Fruit fly (Drosophila melanogaster) whole organism, prepupa: ENCODE data around the gene dx.
A peak's percentile ranks its signal among the peaks of the same experiment; 100 is the strongest.

ENCODE experiments used
- Blimp-1 ChIP-seq: fragments of 200-800 bp; sonication (Bioruptor generic); optimal IDR thresholded peaks from 3 replicates; lab custom pipeline; 2017; ENCODE audit warnings: missing biosample characterization, missing genetic modification characterization, mild to moderate bottlenecking, moderate library complexity, missing genetic modification reagents
- CG10631 ChIP-seq: fragments of 200-800 bp; sonication (Bioruptor generic); optimal IDR thresholded peaks from 2 replicates; lab custom pipeline; 2016; ENCODE audit warnings: missing biosample characterization, missing genetic modification characterization
- CG10669 ChIP-seq: fragments of 200-800 bp; sonication (Bioruptor generic); optimal IDR thresholded peaks from 3 replicates; lab custom pipeline; 2018; ENCODE audit warnings: missing biosample characterization, mild to moderate bottlenecking, missing genetic modification characterization, moderate library complexity
- CG11294 ChIP-seq: fragments of 200-800 bp; sonication (Bioruptor generic); IDR thresholded peaks from 2 replicates; pipeline ENCODE4 v1.3.6; 2022; ENCODE audit warnings: missing biosample characterization, missing genetic modification characterization
- CG11762 ChIP-seq: fragments of 200-800 bp; sonication (Bioruptor generic); optimal IDR thresholded peaks from 3 replicates; lab custom pipeline; 2016; ENCODE audit warnings: missing biosample characterization, missing genetic modification characterization; ENCODE audit not compliant: insufficient read depth
- CG11902 ChIP-seq: fragments of 200-800 bp; sonication (Bioruptor generic); optimal IDR thresholded peaks from 3 replicates; lab custom pipeline; 2016; ENCODE audit warnings: missing biosample characterization, missing genetic modification characterization
- CG15336 ChIP-seq: fragments of 200-800 bp; sonication (Bioruptor generic); IDR thresholded peaks from 2 replicates; pipeline ENCODE4 v1.3.6; 2022; ENCODE audit warnings: missing biosample characterization, missing genetic modification characterization
- CG1621 ChIP-seq: fragments of 200-800 bp; sonication (Bioruptor generic); optimal IDR thresholded peaks from 3 replicates; lab custom pipeline; 2018; ENCODE audit warnings: missing biosample characterization, mild to moderate bottlenecking, missing genetic modification characterization
- CG16779 ChIP-seq: fragments of 200-800 bp; sonication (Bioruptor generic); optimal IDR thresholded peaks from 3 replicates; lab custom pipeline; 2017; ENCODE audit warnings: missing biosample characterization, mild to moderate bottlenecking, missing genetic modification characterization
- CG3032 ChIP-seq: fragments of 200-800 bp; optimal IDR thresholded peaks from 2 replicates; lab custom pipeline; 2019; ENCODE audit warnings: missing biosample characterization, mild to moderate bottlenecking, missing genetic modification characterization, moderate library complexity
- CG31627 ChIP-seq: fragments of 200-800 bp; sonication (Bioruptor generic); optimal IDR thresholded peaks from 3 replicates; lab custom pipeline; 2016; ENCODE audit warnings: missing biosample characterization, missing genetic modification characterization
- CG32006 ChIP-seq: fragments of 200-800 bp; sonication (Bioruptor generic); optimal IDR thresholded peaks from 3 replicates; lab custom pipeline; 2017; ENCODE audit warnings: missing biosample characterization, mild to moderate bottlenecking, missing genetic modification characterization
- CG3919 ChIP-seq: fragments of 200-800 bp; sonication (Bioruptor generic); optimal IDR thresholded peaks from 3 replicates; lab custom pipeline; 2016; ENCODE audit warnings: missing biosample characterization, missing genetic modification characterization
- CG6163 ChIP-seq: fragments of 200-800 bp; sonication (Bioruptor generic); IDR thresholded peaks from 3 replicates; pipeline ENCODE4 v1.3.6; 2022; ENCODE audit warnings: missing biosample characterization, missing genetic modification characterization
- CG6792 ChIP-seq: fragments of 200-800 bp; sonication (Bioruptor generic); optimal IDR thresholded peaks from 3 replicates; lab custom pipeline; 2016; ENCODE audit warnings: missing biosample characterization, missing genetic modification characterization
- CG6808 ChIP-seq: fragments of 200-800 bp; sonication (Bioruptor generic); optimal IDR thresholded peaks from 3 replicates; lab custom pipeline; 2017; ENCODE audit warnings: missing biosample characterization, missing genetic modification characterization, mild to moderate bottlenecking, moderate library complexity, missing genetic modification reagents
- CG6854 ChIP-seq: fragments of 200-800 bp; sonication (Bioruptor generic); optimal IDR thresholded peaks from 2 replicates; lab custom pipeline; 2017; ENCODE audit warnings: missing biosample characterization, mild to moderate bottlenecking, missing genetic modification characterization
- CG7368 ChIP-seq: fragments of 200-800 bp; sonication (Bioruptor generic); optimal IDR thresholded peaks from 3 replicates; lab custom pipeline; 2016; ENCODE audit warnings: missing biosample characterization, missing genetic modification characterization
- CG8119 ChIP-seq: fragments of 200-800 bp; sonication (Bioruptor generic); IDR thresholded peaks from 3 replicates; pipeline ENCODE4 v1.3.6; 2022; ENCODE audit warnings: missing biosample characterization, missing genetic modification characterization
- CG8632 ChIP-seq: fragments of 200-800 bp; sonication (Bioruptor generic); optimal IDR thresholded peaks from 3 replicates; lab custom pipeline; 2016; ENCODE audit warnings: missing biosample characterization, missing genetic modification characterization
- Eip75B ChIP-seq: fragments of 200-800 bp; sonication (Bioruptor generic); optimal IDR thresholded peaks from 3 replicates; lab custom pipeline; 2016; ENCODE audit warnings: missing biosample characterization, missing genetic modification characterization
- Eip93F ChIP-seq: fragments of 200-800 bp; sonication (Bioruptor generic); optimal IDR thresholded peaks from 2 replicates; lab custom pipeline; 2016; ENCODE audit warnings: missing biosample characterization, mild to moderate bottlenecking, missing genetic modification characterization
- Ets21C ChIP-seq: fragments of 200-800 bp; sonication (Bioruptor generic); optimal IDR thresholded peaks from 3 replicates; lab custom pipeline; 2016; ENCODE audit warnings: missing biosample characterization, missing genetic modification characterization
- Ets96B ChIP-seq: fragments of 200-800 bp; optimal IDR thresholded peaks from 2 replicates; lab custom pipeline; 2019; ENCODE audit warnings: missing biosample characterization, mild to moderate bottlenecking, missing genetic modification characterization, moderate library complexity
- Gug ChIP-seq: fragments of 200-800 bp; sonication (Bioruptor generic); IDR thresholded peaks from 2 replicates; pipeline ENCODE4 v1.3.6; 2022; ENCODE audit warnings: missing biosample characterization, missing genetic modification characterization
- Hr38 ChIP-seq: sonication (Bioruptor generic); optimal IDR thresholded peaks from 2 replicates; lab custom pipeline; 2016; ENCODE audit warnings: missing biosample characterization, missing genetic modification characterization
- Hr39 ChIP-seq: fragments of 200-800 bp; sonication (Bioruptor generic); optimal IDR thresholded peaks from 2 replicates; lab custom pipeline; 2016; ENCODE audit warnings: missing biosample characterization, missing genetic modification characterization
- Hr4 ChIP-seq: fragments of 200-800 bp; sonication (Bioruptor generic); optimal IDR thresholded peaks from 3 replicates; lab custom pipeline; 2016; ENCODE audit warnings: missing biosample characterization, missing genetic modification characterization
- Lpt ChIP-seq: fragments of 200-800 bp; sonication (Bioruptor generic); optimal IDR thresholded peaks from 3 replicates; lab custom pipeline; 2016; ENCODE audit warnings: missing biosample characterization, missing genetic modification characterization
- Met ChIP-seq: fragments of 200-800 bp; sonication (Bioruptor generic); optimal IDR thresholded peaks from 3 replicates; lab custom pipeline; 2016; ENCODE audit warnings: missing biosample characterization, missing genetic modification characterization
- OdsH ChIP-seq: fragments of 200-800 bp; sonication (Bioruptor generic); optimal IDR thresholded peaks from 3 replicates; lab custom pipeline; 2016; ENCODE audit warnings: missing biosample characterization, missing genetic modification characterization
- Smox ChIP-seq: fragments of 200-800 bp; sonication (Bioruptor generic); optimal IDR thresholded peaks from 3 replicates; lab custom pipeline; 2016; ENCODE audit warnings: missing biosample characterization, missing genetic modification characterization
- Sox102F ChIP-seq: fragments of 200-800 bp; sonication (Bioruptor generic); optimal IDR thresholded peaks from 2 replicates; lab custom pipeline; 2016; ENCODE audit warnings: missing biosample characterization, mild to moderate bottlenecking, missing genetic modification characterization
- Sox14 ChIP-seq: fragments of 200-800 bp; sonication (Bioruptor generic); optimal IDR thresholded peaks from 3 replicates; lab custom pipeline; 2016; ENCODE audit warnings: missing biosample characterization, missing genetic modification characterization
- Sox15 ChIP-seq: fragments of 200-800 bp; sonication (Bioruptor generic); optimal IDR thresholded peaks from 3 replicates; lab custom pipeline; 2016; ENCODE audit warnings: missing biosample characterization, missing genetic modification characterization
- achi ChIP-seq: fragments of 200-800 bp; sonication (Bioruptor generic); optimal IDR thresholded peaks from 3 replicates; lab custom pipeline; 2016; ENCODE audit warnings: missing biosample characterization, missing genetic modification characterization
- acj6 ChIP-seq: fragments of 200-800 bp; sonication (Bioruptor generic); optimal IDR thresholded peaks from 3 replicates; lab custom pipeline; 2016; ENCODE audit warnings: missing biosample characterization, missing genetic modification characterization
- cyc ChIP-seq: fragments of 200-800 bp; sonication (Bioruptor generic); optimal IDR thresholded peaks from 3 replicates; lab custom pipeline; 2016; ENCODE audit warnings: missing biosample characterization, missing genetic modification characterization
- dac ChIP-seq: fragments of 200-800 bp; sonication (Bioruptor generic); optimal IDR thresholded peaks from 2 replicates; lab custom pipeline; 2017; ENCODE audit warnings: missing biosample characterization, mild to moderate bottlenecking, missing genetic modification characterization
- dsx ChIP-seq: fragments of 200-800 bp; optimal IDR thresholded peaks from 3 replicates; lab custom pipeline; 2019; ENCODE audit warnings: missing biosample characterization, mild to moderate bottlenecking, missing genetic modification characterization, moderate library complexity; ENCODE audit not compliant: poor library complexity, severe bottlenecking
- eg ChIP-seq: fragments of 200-800 bp; sonication (Bioruptor generic); IDR thresholded peaks from 3 replicates; pipeline ENCODE4 v1.3.6; 2022; ENCODE audit warnings: missing biosample characterization, missing genetic modification characterization
- esn ChIP-seq: fragments of 200-800 bp; sonication (Bioruptor generic); optimal IDR thresholded peaks from 2 replicates; lab custom pipeline; 2016; ENCODE audit warnings: missing biosample characterization, mild to moderate bottlenecking, missing genetic modification characterization, moderate library complexity
- fd59A ChIP-seq: fragments of 200-800 bp; sonication (Bioruptor generic); optimal IDR thresholded peaks from 2 replicates; lab custom pipeline; 2017; ENCODE audit warnings: missing biosample characterization, mild to moderate bottlenecking, missing genetic modification characterization, missing genetic modification reagents
- fkh ChIP-seq: fragments of 200-800 bp; sonication (Bioruptor generic); optimal IDR thresholded peaks from 3 replicates; lab custom pipeline; 2017; ENCODE audit warnings: missing biosample characterization, mild to moderate bottlenecking, missing genetic modification characterization, moderate library complexity
- lz ChIP-seq: fragments of 200-800 bp; sonication (Bioruptor generic); optimal IDR thresholded peaks from 3 replicates; lab custom pipeline; 2016; ENCODE audit warnings: missing biosample characterization, missing genetic modification characterization
- net ChIP-seq: fragments of 200-800 bp; sonication (Bioruptor generic); optimal IDR thresholded peaks from 3 replicates; lab custom pipeline; 2016; ENCODE audit warnings: missing biosample characterization, missing genetic modification characterization
- pdm3 ChIP-seq: fragments of 200-800 bp; sonication (Bioruptor generic); optimal IDR thresholded peaks from 3 replicates; lab custom pipeline; 2016; ENCODE audit warnings: missing biosample characterization, missing genetic modification characterization
- spab ChIP-seq: fragments of 200-800 bp; sonication (Bioruptor generic); optimal IDR thresholded peaks from 2 replicates; lab custom pipeline; 2017; ENCODE audit warnings: missing biosample characterization, mild to moderate bottlenecking, missing genetic modification characterization, missing genetic modification reagents
- ss ChIP-seq, 2 experiments: fragments of 200-800 bp; sonication (Bioruptor generic); optimal IDR thresholded peaks; 2 replicates in 1 of 2; 3 replicates in 1 of 2; lab custom pipeline; 2017 to 2018; ENCODE audit warnings: mild to moderate bottlenecking in 2 of 2, missing biosample characterization in 2 of 2, missing genetic modification characterization in 2 of 2, moderate library complexity in 1 of 2
- svp ChIP-seq: fragments of 200-800 bp; sonication (Bioruptor generic); peaks from one replicate; lab custom pipeline; 2016; ENCODE audit warnings: missing biosample characterization, missing genetic modification characterization
- topi ChIP-seq: fragments of 200-800 bp; sonication (Bioruptor generic); optimal IDR thresholded peaks from 3 replicates; lab custom pipeline; 2016; ENCODE audit warnings: missing biosample characterization, missing genetic modification characterization
- vri ChIP-seq: fragments of 200-800 bp; sonication (Bioruptor generic); optimal IDR thresholded peaks from 3 replicates; lab custom pipeline; 2016; ENCODE audit warnings: missing biosample characterization, mild to moderate bottlenecking, missing genetic modification characterization

The dx gene

dm6 chrX:6573799-6574198 is 40.0 kb downstream of the dx start:
- TF ChIP-seq OdsH (GFP tag; lab: Kevin White, UChicago) (peak; percentile 18), vri (peak; percentile 2), lz (GFP tag; lab: Kevin White, UChicago) (peak; percentile 54), Eip93F (GFP tag; lab: Kevin White, UChicago) (no peak), Smox (GFP tag; lab: Kevin White, UChicago) (peak; percentile 60), pdm3 (peak; percentile 53), fkh (GFP tag; lab: Kevin White, UChicago) (no peak), CG15336 (peak; percentile 58), spab (GFP tag; lab: Kevin White, UChicago) (peak; percentile 6), CG6808 (GFP tag; lab: Kevin White, UChicago) (peak; percentile 42), Hr39 (peak; percentile 20), CG6792 (GFP tag; lab: Kevin White, UChicago) (peak; percentile 59), CG1621 (tag; lab: Kevin White, UChicago) (no peak), Hr4 (GFP tag; lab: Kevin White, UChicago) (peak; percentile 19), topi (GFP tag; lab: Kevin White, UChicago) (peak; percentile 58), dac (GFP tag; lab: Kevin White, UChicago) (no peak), CG6163 (0 out of 3 replicates have a peak, but pooled peaks have one; percentile 14), Sox102F (GFP tag; lab: Kevin White, UChicago) (peak; percentile 33), esn (GFP tag; lab: Kevin White, UChicago) (peak; percentile 58), CG10669 (GFP tag; lab: Kevin White, UChicago) (peak; percentile 3), ss (GFP tag; optimal IDR thresholded peaks at IDR 0.05; lab: Kevin White, UChicago) (peak in 1 of 2 experiments; percentile 11), CG11762 (GFP tag; lab: Kevin White, UChicago) (no peak), CG16779 (tag; lab: Kevin White, UChicago) (no peak), Sox14 (GFP tag; lab: Kevin White, UChicago) (peak; percentile 41), CG31627 (GFP tag; lab: Kevin White, UChicago) (peak; percentile 46), CG8632 (GFP tag; lab: Kevin White, UChicago) (peak; percentile 33), Ets21C (GFP tag; lab: Kevin White, UChicago) (peak; percentile 19), eg (GFP tag; lab: Robert Waterston, UW) (no peak; the same call in 2 of the 3 replicates), Met (GFP tag; lab: Kevin White, UChicago) (peak; percentile 56), Eip75B (peak; percentile 24), fd59A (GFP tag; lab: Kevin White, UChicago) (no peak), Blimp-1 (GFP tag; lab: Kevin White, UChicago) (no peak), CG8119 (GFP tag; lab: Robert Waterston, UW) (peak; percentile 53; the same call in 2 of the 3 replicates), Ets96B (tag; lab: Kevin White, UChicago) (no peak), CG3032 (tag; lab: Kevin White, UChicago) (no peak), CG11294 (GFP tag; lab: Robert Waterston, UW) (no peak), Lpt (no peak), Sox15 (GFP tag; lab: Kevin White, UChicago) (peak; percentile 38), dsx (no peak), Gug (no peak), CG11902 (GFP tag; lab: Kevin White, UChicago) (no peak), achi (peak; percentile 8), cyc (GFP tag; lab: Kevin White, UChicago) (peak; percentile 35), net (GFP tag; lab: Kevin White, UChicago) (peak; percentile 32), CG32006 (GFP tag; lab: Kevin White, UChicago) (peak; percentile 63), CG3919 (GFP tag; lab: Kevin White, UChicago) (peak; percentile 16), svp (peak; percentile 73), CG10631 (GFP tag; lab: Kevin White, UChicago) (peak; percentile 29), CG7368 (GFP tag; lab: Kevin White, UChicago) (peak; percentile 13), CG6854 (GFP tag; lab: Kevin White, UChicago) (no peak), acj6 (GFP tag; lab: Kevin White, UChicago) (peak; percentile 48), Hr38 (no peak)
